Fruit fly (Drosophila melanogaster): ENCODE data around the gene ATPsynO.

dm6 chr3R:15231635-15232138 lies 33.7 kb upstream of the ATPsynO start:
- TF ChIP-seq usp (GFP tag; optimal IDR thresholded peaks at IDR 0.05) (no peak), CG8478 (optimal IDR thresholded peaks at IDR 0.05) (no peak)
